Fruit fly (Drosophila melanogaster): Measurements from ENCODE around the gene BigH1.

Gene BigH1

dm6 chr3R:14692230-14692970 lies 29.1 kb downstream of the BigH1 start (continued):
- TF ChIP-seq Dek (tag; optimal IDR thresholded peaks at IDR 0.05) = no peak
- no peak for TF ChIP-seq CG7928 (GFP tag; optimal IDR thresholded peaks at IDR 0.05)
- no peak for TF ChIP-seq zen2 (GFP tag; IDR thresholded peaks at IDR 0.05; ENCODE audit: partially characterized antibody)
- TF ChIP-seq Fer1 (GFP tag; optimal IDR thresholded peaks at IDR 0.05) = no peak
- no peak for TF ChIP-seq lbe (GFP tag; optimal IDR thresholded peaks at IDR 0.05)
- TF ChIP-seq CG8478 (optimal IDR thresholded peaks at IDR 0.05) = no peak
- no peak for TF ChIP-seq CG14014 (GFP tag; IDR thresholded peaks at IDR 0.05)
- TF ChIP-seq kni (GFP tag; optimal IDR thresholded peaks at IDR 0.05) = peak; percentile 43
- TF ChIP-seq CG17361 (GFP tag; IDR thresholded peaks at IDR 0.05) = peak; percentile 63; the same call in 2 of the 3 replicates
- TF ChIP-seq CG14667 (GFP tag; IDR thresholded peaks at IDR 0.05) = peak; percentile 35; the same call in 1 of the 2 replicates
- no peak for TF ChIP-seq psq (GFP tag; optimal IDR thresholded peaks at IDR 0.05)
- no peak for TF ChIP-seq CG18619 (GFP tag; optimal IDR thresholded peaks at IDR 0.05)
- TF ChIP-seq nerfin-1 (tag; optimal IDR thresholded peaks at IDR 0.05) = peak; percentile 77
- TF ChIP-seq gfzf (GFP tag; optimal IDR thresholded peaks at IDR 0.05) = no peak
- peak; percentile 60 for TF ChIP-seq Hsf (GFP tag; optimal IDR thresholded peaks at IDR 0.05)
- TF ChIP-seq CG12659 (GFP tag; optimal IDR thresholded peaks at IDR 0.05) = peak; percentile 7
- peak; percentile 47 for TF ChIP-seq Camta (GFP tag; optimal IDR thresholded peaks at IDR 0.05)
- no peak for TF ChIP-seq sna (GFP tag; IDR thresholded peaks at IDR 0.05; ENCODE audit: partially characterized antibody)
- peak; percentile 72 for TF ChIP-seq chn (GFP tag; optimal IDR thresholded peaks at IDR 0.05)
- TF ChIP-seq CG14441 (GFP tag; IDR thresholded peaks at IDR 0.05) = peak; percentile 12; the same call in 1 of the 2 replicates
- peak; percentile 32 for TF ChIP-seq CG17568 (GFP tag; optimal IDR thresholded peaks at IDR 0.05)
- TF ChIP-seq CG33557 (GFP tag; optimal IDR thresholded peaks at IDR 0.05) = peak; percentile 64
- no peak for TF ChIP-seq wdn (GFP tag; IDR thresholded peaks at IDR 0.05)
- no peak for TF ChIP-seq en (GFP tag; optimal IDR thresholded peaks at IDR 0.05)
- TF ChIP-seq inv (GFP tag; IDR thresholded peaks at IDR 0.05; ENCODE audit: partially characterized antibody) = no peak
- TF ChIP-seq shn (GFP tag; optimal IDR thresholded peaks at IDR 0.05) = peak; percentile 50
- no peak for TF ChIP-seq danr (GFP tag; IDR thresholded peaks at IDR 0.05)
- no peak for TF ChIP-seq CG11560 (tag; IDR thresholded peaks at IDR 0.05)
- peak; percentile 49 for TF ChIP-seq NC2α (GFP tag; optimal IDR thresholded peaks at IDR 0.05)
- peak; percentile 9 for TF ChIP-seq CG14965 (GFP tag; optimal IDR thresholded peaks at IDR 0.05; ENCODE audit: borderline replicate concordance)
- no peak for TF ChIP-seq CG4617 (GFP tag; optimal IDR thresholded peaks at IDR 0.05; ENCODE audit: borderline replicate concordance)
- peak; percentile 29 for TF ChIP-seq CG8359 (GFP tag; optimal IDR thresholded peaks at IDR 0.05; ENCODE audit: borderline replicate concordance)
- 0 out of 2 replicates have a peak, but pooled peaks have one; percentile 19 for TF ChIP-seq CG11247 (GFP tag; IDR thresholded peaks at IDR 0.05)
- TF ChIP-seq pnt (GFP tag; optimal IDR thresholded peaks at IDR 0.05) = peak; percentile 58
- TF ChIP-seq gcm (GFP tag; optimal IDR thresholded peaks at IDR 0.05) = peak; percentile 60
- no peak for TF ChIP-seq bigmax (GFP tag; optimal IDR thresholded peaks at IDR 0.05)
- no peak for TF ChIP-seq toy (GFP tag; IDR thresholded peaks at IDR 0.05)
- TF ChIP-seq Myb (GFP tag; optimal IDR thresholded peaks at IDR 0.05) = no peak
- peak; percentile 77 for TF ChIP-seq HLH3B (GFP tag; IDR thresholded peaks at IDR 0.05)
- peak; percentile 78 for TF ChIP-seq onecut (GFP tag; IDR thresholded peaks at IDR 0.05)
- no peak for TF ChIP-seq Poxn (GFP tag; IDR thresholded peaks at IDR 0.05)
- no peak for TF ChIP-seq CG3163 (GFP tag; optimal IDR thresholded peaks at IDR 0.05)
- peak; percentile 39 for TF ChIP-seq CG13123 (GFP tag; optimal IDR thresholded peaks at IDR 0.05)
- peak; percentile 82 for TF ChIP-seq sisA (GFP tag; IDR thresholded peaks at IDR 0.05)
- peak; percentile 33; the same call in 2 of the 3 replicates for TF ChIP-seq Aef1 (GFP tag; IDR thresholded peaks at IDR 0.05)
- TF ChIP-seq CG8388 (GFP tag; optimal IDR thresholded peaks at IDR 0.05) = peak; percentile 84
- TF ChIP-seq CG4730 (GFP tag; IDR thresholded peaks at IDR 0.05) = peak; percentile 31; the same call in 1 of the 2 replicates
- peak; percentile 67 for TF ChIP-seq CG8944 (GFP tag; optimal IDR thresholded peaks at IDR 0.05)
- TF ChIP-seq CG5953 (GFP tag; IDR thresholded peaks at IDR 0.05) = peak; percentile 58; the same call in 1 of the 2 replicates
- TF ChIP-seq NfI (GFP tag; optimal IDR thresholded peaks at IDR 0.05) = peak; percentile 36

All from whole organism, embryonic.